Worm (Caenorhabditis elegans): ENCODE data around the gene rbm-42.

Gene rbm-42

ce11 chrIII:5171945-5172344 is 18.9 kb upstream of the rbm-42 start, which contains the start of gene prp-19:
Gene prp-19, minus strand, starts transcription at chrIII:5172045.
- no peak for TF ChIP-seq klf-2 (GFP tag; conservative IDR thresholded peaks at IDR 0.05)
- TF ChIP-seq flt-1 (GFP tag; IDR thresholded peaks at IDR 0.05): no peak
- no peak for TF ChIP-seq cog-1 (tag; optimal IDR thresholded peaks at IDR 0.05)
- no peak for TF ChIP-seq tab-1 (GFP tag; IDR thresholded peaks at IDR 0.05)
- no peak for TF ChIP-seq ref-1 (GFP tag; conservative IDR thresholded peaks at IDR 0.05)
- no peak for TF ChIP-seq ztf-23 (GFP tag; IDR thresholded peaks at IDR 0.05)
- no peak for TF ChIP-seq T22C8.4 (GFP tag; IDR thresholded peaks at IDR 0.05)
- TF ChIP-seq ztf-29 (GFP tag; IDR thresholded peaks at IDR 0.05): no peak
- TF ChIP-seq med-1 (GFP tag; optimal IDR thresholded peaks at IDR 0.05; ENCODE audit: insufficient read depth): no peak

- TF ChIP-seq tab-1 (GFP tag; IDR thresholded peaks at IDR 0.05): no peak
- TF ChIP-seq med-1 (GFP tag; optimal IDR thresholded peaks at IDR 0.05; ENCODE audit: insufficient read depth): no peak
- no peak for TF ChIP-seq ref-1 (GFP tag; conservative IDR thresholded peaks at IDR 0.05)
- no peak for TF ChIP-seq T22C8.4 (GFP tag; IDR thresholded peaks at IDR 0.05)
- no peak for TF ChIP-seq ztf-23 (GFP tag; IDR thresholded peaks at IDR 0.05)
- no peak for TF ChIP-seq klf-2 (GFP tag; conservative IDR thresholded peaks at IDR 0.05)
- TF ChIP-seq ztf-29 (GFP tag; IDR thresholded peaks at IDR 0.05): no peak
- no peak for TF ChIP-seq flt-1 (GFP tag; IDR thresholded peaks at IDR 0.05)
- no peak for TF ChIP-seq cog-1 (tag; optimal IDR thresholded peaks at IDR 0.05)
These were observed 16.7 kb upstream of the rbm-42 start, which contains the start of gene ulp-1 for ce11 chrIII:5169699-5170098. Gene ulp-1, minus strand, starts transcription at chrIII:5169799.

ce11 chrIII:5165745-5166144 is 12.7 kb upstream of the rbm-42 start:
- TF ChIP-seq T22C8.4 (GFP tag; IDR thresholded peaks at IDR 0.05) (no peak), med-1 (GFP tag; optimal IDR thresholded peaks at IDR 0.05; ENCODE audit: insufficient read depth) (no peak), klf-2 (GFP tag; conservative IDR thresholded peaks at IDR 0.05) (no peak), ztf-23 (GFP tag; IDR thresholded peaks at IDR 0.05) (no peak), tab-1 (GFP tag; IDR thresholded peaks at IDR 0.05) (no peak), cog-1 (tag; optimal IDR thresholded peaks at IDR 0.05) (no peak), flt-1 (GFP tag; IDR thresholded peaks at IDR 0.05) (no peak), ref-1 (GFP tag; conservative IDR thresholded peaks at IDR 0.05) (no peak), ztf-29 (GFP tag; IDR thresholded peaks at IDR 0.05) (no peak)

- no peak for TF ChIP-seq med-1 (GFP tag; optimal IDR thresholded peaks at IDR 0.05; ENCODE audit: insufficient read depth)
- no peak for TF ChIP-seq ztf-29 (GFP tag; IDR thresholded peaks at IDR 0.05)
- no peak for TF ChIP-seq T22C8.4 (GFP tag; IDR thresholded peaks at IDR 0.05)
- no peak for TF ChIP-seq cog-1 (tag; optimal IDR thresholded peaks at IDR 0.05)
- no peak for TF ChIP-seq ztf-23 (GFP tag; IDR thresholded peaks at IDR 0.05)
- TF ChIP-seq flt-1 (GFP tag; IDR thresholded peaks at IDR 0.05): no peak
- no peak for TF ChIP-seq ref-1 (GFP tag; conservative IDR thresholded peaks at IDR 0.05)
- no peak for TF ChIP-seq tab-1 (GFP tag; IDR thresholded peaks at IDR 0.05)
- TF ChIP-seq klf-2 (GFP tag; conservative IDR thresholded peaks at IDR 0.05): no peak
These were observed 12.2 kb upstream of the rbm-42 start, which contains the start of gene T10F2.2 for ce11 chrIII:5165211-5165610. Gene T10F2.2, minus strand, starts transcription at chrIII:5165311.

- TF ChIP-seq tab-1 (GFP tag; IDR thresholded peaks at IDR 0.05) (no peak), flt-1 (GFP tag; IDR thresholded peaks at IDR 0.05) (no peak), klf-2 (GFP tag; conservative IDR thresholded peaks at IDR 0.05) (no peak), med-1 (GFP tag; optimal IDR thresholded peaks at IDR 0.05; ENCODE audit: insufficient read depth) (no peak), ztf-29 (GFP tag; IDR thresholded peaks at IDR 0.05) (no peak), ztf-23 (GFP tag; IDR thresholded peaks at IDR 0.05) (no peak)
These were observed 10.0 kb upstream of the rbm-42 start, which contains the start of gene gars-1 for ce11 chrIII:5162820-5163631. Gene gars-1, minus strand, starts transcription at chrIII:5163627.

- TF ChIP-seq T22C8.4 (GFP tag; IDR thresholded peaks at IDR 0.05) (no peak), klf-2 (GFP tag; conservative IDR thresholded peaks at IDR 0.05) (no peak), tab-1 (GFP tag; IDR thresholded peaks at IDR 0.05) (no peak), ztf-29 (GFP tag; IDR thresholded peaks at IDR 0.05) (no peak), ref-1 (GFP tag; conservative IDR thresholded peaks at IDR 0.05) (no peak), med-1 (GFP tag; optimal IDR thresholded peaks at IDR 0.05; ENCODE audit: insufficient read depth) (no peak), cog-1 (tag; optimal IDR thresholded peaks at IDR 0.05) (no peak), flt-1 (GFP tag; IDR thresholded peaks at IDR 0.05) (no peak), ztf-23 (GFP tag; IDR thresholded peaks at IDR 0.05) (no peak)
These were observed 7.8 kb upstream of the rbm-42 start for ce11 chrIII:5160803-5161202.

- TF ChIP-seq ztf-29 (GFP tag; IDR thresholded peaks at IDR 0.05): no peak
- no peak for TF ChIP-seq T22C8.4 (GFP tag; IDR thresholded peaks at IDR 0.05)
- no peak for TF ChIP-seq cog-1 (tag; optimal IDR thresholded peaks at IDR 0.05)
- TF ChIP-seq ztf-23 (GFP tag; IDR thresholded peaks at IDR 0.05): no peak
- TF ChIP-seq klf-2 (GFP tag; conservative IDR thresholded peaks at IDR 0.05): no peak
- TF ChIP-seq med-1 (GFP tag; optimal IDR thresholded peaks at IDR 0.05; ENCODE audit: insufficient read depth): no peak
- no peak for TF ChIP-seq flt-1 (GFP tag; IDR thresholded peaks at IDR 0.05)
- no peak for TF ChIP-seq ref-1 (GFP tag; conservative IDR thresholded peaks at IDR 0.05)
- no peak for TF ChIP-seq tab-1 (GFP tag; IDR thresholded peaks at IDR 0.05)
These were observed 6.5 kb upstream of the rbm-42 start, which contains the start of gene T10F2.5 for ce11 chrIII:5159505-5159904. Gene T10F2.5, minus strand, starts transcription at chrIII:5159605.

- TF ChIP-seq flt-1 (GFP tag; IDR thresholded peaks at IDR 0.05) (no peak), ztf-23 (GFP tag; IDR thresholded peaks at IDR 0.05) (no peak), ref-1 (GFP tag; conservative IDR thresholded peaks at IDR 0.05) (no peak), cog-1 (tag; optimal IDR thresholded peaks at IDR 0.05) (no peak), T22C8.4 (GFP tag; IDR thresholded peaks at IDR 0.05) (no peak), tab-1 (GFP tag; IDR thresholded peaks at IDR 0.05) (no peak), ztf-29 (GFP tag; IDR thresholded peaks at IDR 0.05) (no peak), klf-2 (GFP tag; conservative IDR thresholded peaks at IDR 0.05) (no peak), med-1 (GFP tag; optimal IDR thresholded peaks at IDR 0.05; ENCODE audit: insufficient read depth) (no peak)
These were observed 5.6 kb upstream of the rbm-42 start, which contains the start of gene oxy-4 for ce11 chrIII:5158674-5159073. Gene oxy-4, minus strand, starts transcription at chrIII:5158774.

ce11 chrIII:5155393-5155792 is 2.4 kb upstream of the rbm-42 start:
- TF ChIP-seq ztf-29 (GFP tag; IDR thresholded peaks at IDR 0.05): no peak
- TF ChIP-seq flt-1 (GFP tag; IDR thresholded peaks at IDR 0.05): no peak
- TF ChIP-seq ztf-23 (GFP tag; IDR thresholded peaks at IDR 0.05): no peak
- TF ChIP-seq tab-1 (GFP tag; IDR thresholded peaks at IDR 0.05): no peak
- no peak for TF ChIP-seq T22C8.4 (GFP tag; IDR thresholded peaks at IDR 0.05)
- TF ChIP-seq ref-1 (GFP tag; conservative IDR thresholded peaks at IDR 0.05): no peak
- no peak for TF ChIP-seq med-1 (GFP tag; optimal IDR thresholded peaks at IDR 0.05; ENCODE audit: insufficient read depth)
- TF ChIP-seq cog-1 (tag; optimal IDR thresholded peaks at IDR 0.05): no peak
- TF ChIP-seq klf-2 (GFP tag; conservative IDR thresholded peaks at IDR 0.05): no peak
